Worm (Caenorhabditis elegans) whole organism, late embryonic: ENCODE data around the gene unc-79.

Experiments used
- eyg-1 ChIP-seq: sonication (generic microtip); optimal IDR thresholded peaks from 2 replicates; lab custom pipeline; 2016; ENCODE audit warnings: missing genotype, missing genetic modification characterization, missing compliant biosample characterization
- hlh-30 ChIP-seq: sonication (generic microtip); optimal IDR thresholded peaks from 2 replicates; lab custom pipeline; 2017; ENCODE audit warnings: antibody characterized with exemption, missing genetic modification characterization, missing compliant biosample characterization; ENCODE audit not compliant: insufficient read depth

DNA sequence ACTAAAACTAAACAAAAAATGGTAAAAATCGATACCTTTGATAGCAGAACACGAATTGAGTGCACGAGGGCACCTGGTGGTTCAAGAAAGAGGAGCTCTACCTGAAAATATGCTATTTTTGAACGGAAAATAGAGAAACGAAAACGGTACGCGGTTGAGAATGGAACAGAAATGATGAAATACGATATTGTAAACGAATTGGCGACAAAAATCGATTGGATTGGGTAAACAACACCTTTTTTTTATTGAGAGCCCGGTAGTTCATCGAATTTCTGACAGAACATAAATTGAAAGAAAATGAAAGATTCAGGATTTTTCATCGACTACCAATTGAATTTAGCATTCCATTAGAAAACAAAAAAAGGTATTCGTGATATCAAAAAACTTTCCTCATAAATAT lies 20.1 kb downstream of the unc-79 start, which contains the start of gene kin-19:
- TF ChIP-seq eyg-1 = no peak
- TF ChIP-seq hlh-30 (tag; lab: Kevin White, UChicago) = no peak
